Fruit fly (Drosophila melanogaster) whole organism, wandering third instar larva: ENCODE results near the gene CG32793.

Experiments used
- Abd-B ChIP-seq: fragments of >200 bp; optimal IDR thresholded peaks from 2 replicates; lab custom pipeline; 2017; ENCODE audit warnings: missing biosample characterization, missing genetic modification characterization
- CG32264 ChIP-seq: fragments of 200-800 bp; sonication (Bioruptor generic); optimal IDR thresholded peaks from 2 replicates; lab custom pipeline; 2016; ENCODE audit warnings: missing biosample characterization, missing genetic modification characterization
- CG9705 ChIP-seq: fragments of 200-800 bp; sonication (Bioruptor generic); optimal IDR thresholded peaks from 2 replicates; lab custom pipeline; 2018; ENCODE audit warnings: missing biosample characterization, mild to moderate bottlenecking, missing genetic modification characterization
- CrebA ChIP-seq: fragments of 200-800 bp; sonication (Bioruptor generic); optimal IDR thresholded peaks from 2 replicates; lab custom pipeline; 2016; ENCODE audit warnings: missing biosample characterization, mild to moderate bottlenecking, missing genetic modification characterization, borderline replicate concordance
- Dfd ChIP-seq: fragments of >200 bp; optimal IDR thresholded peaks from 2 replicates; lab custom pipeline; 2017; ENCODE audit warnings: missing biosample characterization, missing genetic modification characterization
- Dif ChIP-seq: fragments of 200-275, 200-300 bp; sonication (Bioruptor generic); optimal IDR thresholded peaks from 2 replicates; lab custom pipeline; 2018; ENCODE audit warnings: missing biosample characterization, missing genetic modification characterization; ENCODE audit not compliant: partially characterized antibody
- GATAd ChIP-seq: sonication (Bioruptor generic); optimal IDR thresholded peaks from 2 replicates; lab custom pipeline; 2016; ENCODE audit warnings: missing biosample characterization, missing genetic modification characterization
- HLH106 ChIP-seq: fragments of 200-800 bp; optimal IDR thresholded peaks from 3 replicates; lab custom pipeline; 2019; ENCODE audit warnings: missing biosample characterization, mild to moderate bottlenecking, missing genetic modification characterization, moderate library complexity
- Hnf4 ChIP-seq: fragments of 200-800 bp; sonication (Bioruptor generic); optimal IDR thresholded peaks from 2 replicates; lab custom pipeline; 2016; ENCODE audit warnings: missing biosample characterization, mild to moderate bottlenecking, missing genetic modification characterization
- Hr78 ChIP-seq: fragments of >200 bp; optimal IDR thresholded peaks from 2 replicates; lab custom pipeline; 2017; ENCODE audit warnings: missing biosample characterization, missing genetic modification characterization
- Hr83 ChIP-seq: fragments of 200-300 bp; sonication (Bioruptor generic); optimal IDR thresholded peaks from 2 replicates; lab custom pipeline; 2016; ENCODE audit warnings: missing biosample characterization, mild to moderate bottlenecking, missing genetic modification characterization, moderate library complexity; ENCODE audit not compliant: poor library complexity, severe bottlenecking
- Jra ChIP-seq: sonication (Bioruptor generic); optimal IDR thresholded peaks from 2 replicates; lab custom pipeline; 2016; ENCODE audit warnings: missing biosample characterization, missing genetic modification characterization
- Mio ChIP-seq: sonication (Bioruptor generic); optimal IDR thresholded peaks from 2 replicates; lab custom pipeline; 2016; ENCODE audit warnings: missing biosample characterization, missing genetic modification characterization
- Myc ChIP-seq: fragments of >200 bp; optimal IDR thresholded peaks from 2 replicates; lab custom pipeline; 2017
- N ChIP-seq: fragments of >200 bp; optimal IDR thresholded peaks from 2 replicates; lab custom pipeline; 2018; ENCODE audit warnings: missing biosample characterization, missing external identifiers, missing genetic modification characterization
- OdsH ChIP-seq: fragments of 200-800 bp; sonication (Bioruptor generic); optimal IDR thresholded peaks from 2 replicates; lab custom pipeline; 2016; ENCODE audit warnings: missing biosample characterization, mild to moderate bottlenecking, missing genetic modification characterization
- Rel ChIP-seq, 2 experiments: fragments of 200-800 bp; sonication (Bioruptor generic) in 1 of 2; optimal IDR thresholded peaks; 2 replicates in 1 of 2; 3 replicates in 1 of 2; lab custom pipeline; 2016 to 2019; ENCODE audit warnings: mild to moderate bottlenecking in 2 of 2, missing biosample characterization in 2 of 2, missing genetic modification characterization in 2 of 2, moderate library complexity in 1 of 2
- Sp1 ChIP-seq: fragments of 200-800 bp; sonication (Bioruptor generic); optimal IDR thresholded peaks from 3 replicates; lab custom pipeline; 2019; ENCODE audit warnings: missing biosample characterization, mild to moderate bottlenecking, missing genetic modification characterization, moderate library complexity
- Vsx2 ChIP-seq: fragments of 200-300, 225-300 bp; sonication (Bioruptor generic); optimal IDR thresholded peaks from 2 replicates; lab custom pipeline; 2018; ENCODE audit warnings: missing biosample characterization, missing genetic modification characterization; ENCODE audit not compliant: partially characterized antibody
- br ChIP-seq: fragments of 200-800 bp; sonication (Bioruptor generic); optimal IDR thresholded peaks from 2 replicates; lab custom pipeline; 2016; ENCODE audit warnings: missing biosample characterization, missing genetic modification characterization
- brk ChIP-seq: fragments of 200-800 bp; sonication (Bioruptor generic); optimal IDR thresholded peaks from 2 replicates; lab custom pipeline; 2016; ENCODE audit warnings: missing biosample characterization, mild to moderate bottlenecking, missing genetic modification characterization
- dl ChIP-seq, 2 experiments: fragments of 175-275, 200-275 bp in 1 of 2; fragments of 200-275 bp in 1 of 2; sonication (Bioruptor generic); optimal IDR thresholded peaks; lab custom pipeline; 2018; ENCODE audit warnings: mild to moderate bottlenecking in 2 of 2, missing biosample characterization in 2 of 2, missing genetic modification characterization in 2 of 2, moderate library complexity in 2 of 2; ENCODE audit not compliant: partially characterized antibody in 2 of 2, insufficient read depth in 1 of 2
- dmrt93B ChIP-seq: fragments of 200-800 bp; sonication (Bioruptor generic); optimal IDR thresholded peaks from 2 replicates; lab custom pipeline; 2018; ENCODE audit warnings: missing biosample characterization, mild to moderate bottlenecking, missing genetic modification characterization
- dsf ChIP-seq: sonication (Bioruptor generic); optimal IDR thresholded peaks from 2 replicates; lab custom pipeline; 2016; ENCODE audit warnings: missing biosample characterization, missing genetic modification characterization, borderline replicate concordance
- ey ChIP-seq: fragments of 200-800 bp; sonication (Bioruptor generic); optimal IDR thresholded peaks from 2 replicates; lab custom pipeline; 2016; ENCODE audit warnings: missing biosample characterization, missing genetic modification characterization
- foxo ChIP-seq, 2 experiments: fragments of 200-800 bp; sonication (Bioruptor generic); optimal IDR thresholded peaks; 2 replicates in 1 of 2; 3 replicates in 1 of 2; lab custom pipeline; 2016 to 2017; ENCODE audit warnings: missing biosample characterization in 2 of 2, missing genetic modification characterization in 2 of 2
- fru ChIP-seq: fragments of 200-800 bp; sonication (Bioruptor generic); optimal IDR thresholded peaks from 3 replicates; lab custom pipeline; 2016; ENCODE audit warnings: missing biosample characterization, mild to moderate bottlenecking, missing genetic modification characterization
- h ChIP-seq: fragments of 200-800 bp; sonication (Bioruptor generic); optimal IDR thresholded peaks from 3 replicates; lab custom pipeline; 2016; ENCODE audit warnings: missing biosample characterization, mild to moderate bottlenecking, missing genetic modification characterization
- jim ChIP-seq: fragments of 175-275, 200-325 bp; sonication (Bioruptor generic); optimal IDR thresholded peaks from 2 replicates; lab custom pipeline; 2016; ENCODE audit warnings: missing biosample characterization, mild to moderate bottlenecking, missing genetic modification characterization
- lola ChIP-seq: fragments of >200 bp; optimal IDR thresholded peaks from 2 replicates; lab custom pipeline; 2017; ENCODE audit warnings: missing biosample characterization, missing genetic modification characterization
- pan ChIP-seq: fragments of >200 bp; optimal IDR thresholded peaks from 2 replicates; lab custom pipeline; 2017
- psq ChIP-seq: fragments of 200-800 bp; sonication (Bioruptor generic); optimal IDR thresholded peaks from 3 replicates; lab custom pipeline; 2017; ENCODE audit warnings: missing biosample characterization, mild to moderate bottlenecking, missing genetic modification characterization, moderate library complexity
- sage ChIP-seq: fragments of 200-800 bp; sonication (Bioruptor generic); optimal IDR thresholded peaks from 2 replicates; lab custom pipeline; 2016; ENCODE audit warnings: missing biosample characterization, mild to moderate bottlenecking, missing genetic modification characterization
- sv ChIP-seq: fragments of 200-800 bp; sonication (Bioruptor generic); optimal IDR thresholded peaks from 3 replicates; lab custom pipeline; 2016; ENCODE audit warnings: missing biosample characterization, missing genetic modification characterization
- tai ChIP-seq: sonication (Bioruptor generic); optimal IDR thresholded peaks from 2 replicates; lab custom pipeline; 2016; ENCODE audit warnings: missing biosample characterization, missing genetic modification characterization
- usp ChIP-seq: fragments of >200 bp; optimal IDR thresholded peaks from 2 replicates; lab custom pipeline; 2017; ENCODE audit warnings: missing biosample characterization, missing genetic modification characterization
- woc ChIP-seq: sonication (Bioruptor generic); optimal IDR thresholded peaks from 2 replicates; lab custom pipeline; 2016; ENCODE audit warnings: missing biosample characterization, mild to moderate bottlenecking, missing genetic modification characterization

The CG32793 gene

dm6 chrX:2914091-2914490 lies 15.5 kb upstream of the CG32793 start:
- TF ChIP-seq Dfd (no peak), Dif (no peak), Rel (GFP tag; optimal IDR thresholded peaks at IDR 0.05; lab: Kevin White, UChicago) (no peak), Rel (tag; optimal IDR thresholded peaks at IDR 0.05; lab: Kevin White, UChicago) (no peak), Hr78 (GFP tag; lab: Kevin White, UChicago) (no peak), h (GFP tag; lab: Kevin White, UChicago) (no peak), OdsH (GFP tag; lab: Kevin White, UChicago) (no peak), lola (GFP tag; lab: Kevin White, UChicago) (no peak), brk (GFP tag; lab: Kevin White, UChicago) (no peak), Sp1 (GFP tag; lab: Kevin White, UChicago) (no peak), CG32264 (GFP tag; lab: Kevin White, UChicago) (no peak), dl (GFP tag; optimal IDR thresholded peaks at IDR 0.05; lab: Kevin White, UChicago; ENCODE audit: insufficient read depth in 1 of 2, partially characterized antibody in 2 of 2) (no peak), Vsx2 (GFP tag; lab: Kevin White, UChicago) (no peak), usp (GFP tag; lab: Kevin White, UChicago) (no peak)

- TF ChIP-seq N (GFP tag; lab: Kevin White, UChicago) = no peak
- TF ChIP-seq HLH106 (tag; lab: Kevin White, UChicago) = no peak
- no peak for TF ChIP-seq dl (GFP tag; optimal IDR thresholded peaks at IDR 0.05; lab: Kevin White, UChicago; ENCODE audit: insufficient read depth in 1 of 2, partially characterized antibody in 2 of 2)
- TF ChIP-seq foxo (GFP tag; optimal IDR thresholded peaks at IDR 0.05; lab: Kevin White, UChicago) = no peak
- no peak for TF ChIP-seq sage (GFP tag; lab: Kevin White, UChicago)
- no peak for TF ChIP-seq jim (GFP tag; lab: Kevin White, UChicago)
- no peak for TF ChIP-seq OdsH (GFP tag; lab: Kevin White, UChicago)
- no peak for TF ChIP-seq CG9705 (GFP tag; lab: Kevin White, UChicago)
- TF ChIP-seq fru = no peak
- no peak for TF ChIP-seq Hr78 (GFP tag; lab: Kevin White, UChicago)
- no peak for TF ChIP-seq psq (GFP tag; lab: Kevin White, UChicago)
- TF ChIP-seq woc (GFP tag; lab: Kevin White, UChicago) = no peak
- no peak for TF ChIP-seq br
- TF ChIP-seq h (GFP tag; lab: Kevin White, UChicago) = no peak
- no peak for TF ChIP-seq GATAd (GFP tag; lab: Kevin White, UChicago)
- TF ChIP-seq Myc (lab: Kevin White, UChicago) = no peak
- no peak for TF ChIP-seq Abd-B (GFP tag; lab: Kevin White, UChicago)
- TF ChIP-seq Rel (GFP tag; optimal IDR thresholded peaks at IDR 0.05; lab: Kevin White, UChicago) = no peak
- no peak for TF ChIP-seq Rel (tag; optimal IDR thresholded peaks at IDR 0.05; lab: Kevin White, UChicago)
- no peak for TF ChIP-seq Dif
Observed at dm6 chrX:2915108-2915507, 14.5 kb upstream of the CG32793 start.

dm6 chrX:2918551-2918950 lies 11.0 kb upstream of the CG32793 start:
- no peak for TF ChIP-seq lola (GFP tag; lab: Kevin White, UChicago)
- TF ChIP-seq Rel (GFP tag; optimal IDR thresholded peaks at IDR 0.05; lab: Kevin White, UChicago) = no peak
- peak; percentile 38 for TF ChIP-seq Rel (tag; optimal IDR thresholded peaks at IDR 0.05; lab: Kevin White, UChicago)
- TF ChIP-seq jim (GFP tag; lab: Kevin White, UChicago) = peak; percentile 77
- TF ChIP-seq usp (GFP tag; lab: Kevin White, UChicago) = no peak

DNA sequence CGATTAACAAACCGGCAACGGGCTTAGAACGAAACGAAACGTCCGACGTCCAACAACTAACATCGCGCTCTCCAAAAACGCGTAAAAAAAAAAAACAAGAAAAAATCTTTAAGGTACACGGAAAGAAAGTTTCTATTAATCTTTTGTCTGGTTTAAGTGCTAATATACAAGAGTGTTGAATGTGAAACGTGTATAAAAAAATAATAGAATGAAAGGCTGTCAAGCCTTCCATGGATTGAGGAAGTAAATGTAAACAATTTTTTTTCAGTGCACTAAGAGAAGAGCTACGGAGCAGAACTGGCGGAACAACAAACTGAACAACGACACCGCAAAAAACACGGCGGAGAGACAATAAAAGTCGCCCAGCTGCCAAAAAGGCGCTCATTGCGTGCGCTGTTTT lies 9.9 kb upstream of the CG32793 start, which contains the start of gene CG3588:
CG3588 (plus strand) TSS at position 29 of the 400 bp plus-strand sequence.
- TF ChIP-seq OdsH (GFP tag; lab: Kevin White, UChicago) (peak; percentile 54), Abd-B (GFP tag; lab: Kevin White, UChicago) (no peak), jim (GFP tag; lab: Kevin White, UChicago) (no peak), Dif (no peak), fru (no peak), brk (GFP tag; lab: Kevin White, UChicago) (no peak), CG32264 (GFP tag; lab: Kevin White, UChicago) (no peak), pan (lab: Kevin White, UChicago) (no peak), Jra (no peak), h (GFP tag; lab: Kevin White, UChicago) (peak; percentile 65), sv (peak; percentile 6), Hr78 (GFP tag; lab: Kevin White, UChicago) (no peak), Vsx2 (GFP tag; lab: Kevin White, UChicago) (no peak), foxo (GFP tag; optimal IDR thresholded peaks at IDR 0.05; lab: Kevin White, UChicago) (no peak), Myc (lab: Kevin White, UChicago) (no peak), Dfd (no peak), GATAd (GFP tag; lab: Kevin White, UChicago) (no peak), Hnf4 (GFP tag; lab: Kevin White, UChicago) (peak; percentile 63), br (peak; percentile 60), usp (GFP tag; lab: Kevin White, UChicago) (no peak), HLH106 (tag; lab: Kevin White, UChicago) (peak; percentile 63), dsf (GFP tag; lab: Kevin White, UChicago) (no peak), dmrt93B (GFP tag; lab: Kevin White, UChicago) (no peak), Rel (GFP tag; optimal IDR thresholded peaks at IDR 0.05; lab: Kevin White, UChicago) (no peak), Rel (tag; optimal IDR thresholded peaks at IDR 0.05; lab: Kevin White, UChicago) (no peak), dl (GFP tag; optimal IDR thresholded peaks at IDR 0.05; lab: Kevin White, UChicago; ENCODE audit: insufficient read depth in 1 of 2, partially characterized antibody in 2 of 2) (no peak), ey (GFP tag; lab: Kevin White, UChicago) (peak; percentile 57), woc (GFP tag; lab: Kevin White, UChicago) (peak; percentile 19), sage (GFP tag; lab: Kevin White, UChicago) (no peak), CrebA (GFP tag; lab: Kevin White, UChicago) (no peak), lola (GFP tag; lab: Kevin White, UChicago) (no peak), Hr83 (no peak), Mio (GFP tag; lab: Kevin White, UChicago) (no peak), Sp1 (GFP tag; lab: Kevin White, UChicago) (peak; percentile 49), tai (GFP tag; lab: Kevin White, UChicago) (peak; percentile 9)
